Worm (Caenorhabditis elegans): ENCODE data around the gene glrx-22.

Gene glrx-22

ce11 chrIV:8189667-8190066 is 11.4 kb downstream of the glrx-22 start (continued):
- no peak for TF ChIP-seq ctbp-1 (GFP tag; IDR thresholded peaks at IDR 0.05)
- TF ChIP-seq tra-1 (GFP tag; IDR thresholded peaks at IDR 0.05) = no peak
- no peak for TF ChIP-seq mdl-1 (tag; optimal IDR thresholded peaks at IDR 0.05)
- TF ChIP-seq nhr-28 (tag; optimal IDR thresholded peaks at IDR 0.05) = no peak
- no peak for TF ChIP-seq ZK546.5 (tag; optimal IDR thresholded peaks at IDR 0.05)

- TF ChIP-seq rbr-2 (tag; optimal IDR thresholded peaks at IDR 0.05) (no peak), unc-62 (GFP tag; optimal IDR thresholded peaks at IDR 0.05 in 1 of 2) (peak in 1 of 2 experiments; percentile 98), unc-62 (tag; optimal IDR thresholded peaks at IDR 0.05) (no peak), tra-1 (GFP tag; IDR thresholded peaks at IDR 0.05) (no peak), nhr-25 (tag; optimal IDR thresholded peaks at IDR 0.05; ENCODE audit: borderline replicate concordance, insufficient read depth) (no peak), arid-1 (GFP tag; conservative IDR thresholded peaks at IDR 0.05) (0 out of 2 replicates have a peak, but pooled peaks have one; percentile 17), fos-1 (tag; optimal IDR thresholded peaks at IDR 0.05) (no peak), snpc-1.2 (GFP tag; IDR thresholded peaks at IDR 0.05) (no peak), cey-2 (tag; optimal IDR thresholded peaks at IDR 0.05; ENCODE audit: borderline replicate concordance, insufficient read depth) (no peak), lin-39 (tag; optimal IDR thresholded peaks at IDR 0.05) (no peak), nhr-237 (tag; optimal IDR thresholded peaks at IDR 0.05) (no peak), ceh-82 (tag; optimal IDR thresholded peaks at IDR 0.05) (no peak), nhr-28 (tag; optimal IDR thresholded peaks at IDR 0.05) (no peak), jun-1 (tag; optimal IDR thresholded peaks at IDR 0.05) (no peak), aha-1 (tag) (peak; percentile 58), mep-1 (tag; optimal IDR thresholded peaks at IDR 0.05) (no peak), Y105C5A.15 (GFP tag; IDR thresholded peaks at IDR 0.05) (peak; percentile 7; the same call in 1 of the 2 replicates)
Measured at ce11 chrIV:8188421-8189112, 12.5 kb downstream of the glrx-22 start.

ce11 chrIV:8183313-8183712 is 17.7 kb downstream of the glrx-22 start:
- TF ChIP-seq mxl-3 (GFP tag; optimal IDR thresholded peaks at IDR 0.05) (peak; percentile 28), php-3 (GFP tag; IDR thresholded peaks at IDR 0.05) (no peak), rbr-2 (tag; optimal IDR thresholded peaks at IDR 0.05) (peak; percentile 75), hlh-30 (tag; optimal IDR thresholded peaks at IDR 0.05; ENCODE audit: insufficient read depth) (peak; percentile 37), pha-4 (GFP tag; IDR thresholded peaks at IDR 0.05) (peak; percentile 34; the same call in 1 of the 2 replicates), pha-4 (tag; optimal IDR thresholded peaks at IDR 0.05) (no peak), nhr-11 (tag; optimal IDR thresholded peaks at IDR 0.05) (peak; percentile 71), egl-43 (GFP tag; IDR thresholded peaks at IDR 0.05) (peak; percentile 61; the same call in 1 of the 2 replicates), mep-1 (tag; optimal IDR thresholded peaks at IDR 0.05) (peak; percentile 58), spr-3 (GFP tag; optimal IDR thresholded peaks at IDR 0.05) (no peak), hmg-1.1 (GFP tag; IDR thresholded peaks at IDR 0.05) (peak; percentile 52), set-16 (GFP tag; IDR thresholded peaks at IDR 0.05) (peak; percentile 44; the same call in 1 of the 2 replicates), lsy-2 (tag; optimal IDR thresholded peaks at IDR 0.05) (peak in 1 of 2 experiments; percentile 49), aha-1 (tag) (peak; percentile 98), F37D6.2 (tag; optimal IDR thresholded peaks at IDR 0.05) (peak; percentile 3), mdl-1 (tag; optimal IDR thresholded peaks at IDR 0.05) (peak in 1 of 2 experiments; percentile 12), zfp-2 (tag; optimal IDR thresholded peaks at IDR 0.05) (no peak), ceh-32 (tag; optimal IDR thresholded peaks at IDR 0.05; ENCODE audit: poor library complexity) (no peak), fkh-10 (GFP tag; optimal IDR thresholded peaks at IDR 0.05) (peak; percentile 65), dmd-6 (GFP tag; IDR thresholded peaks at IDR 0.05) (peak; percentile 15; the same call in 1 of the 2 replicates), ceh-44 (GFP tag; IDR thresholded peaks at IDR 0.05) (0 out of 2 replicates have a peak, but pooled peaks have one; percentile 42), F10B5.3 (tag; optimal IDR thresholded peaks at IDR 0.05) (no peak), nhr-111 (GFP tag; optimal IDR thresholded peaks at IDR 0.05) (no peak), ceh-82 (tag; optimal IDR thresholded peaks at IDR 0.05) (no peak), ctbp-1 (GFP tag; IDR thresholded peaks at IDR 0.05) (peak; percentile 35; the same call in 1 of the 2 replicates)
